Worm (Caenorhabditis elegans) whole organism, L4 larva: ENCODE measurements around the gene K11H12.1.
A peak's percentile ranks its signal among the peaks of the same experiment; 100 is the strongest.

ENCODE experiments used
- D1046.2 ChIP-seq: fragments of 200-800 bp; sonication (Bioruptor generic); IDR thresholded peaks from 2 replicates; pipeline ENCODE4 v1.3.6; 2022; ENCODE audit warnings: missing genetic modification characterization, missing compliant biosample characterization
- F26F4.8 ChIP-seq: fragments of 200-800 bp; sonication (Bioruptor generic); conservative IDR thresholded peaks from 2 replicates; pipeline ENCODE4 v1.3.6; 2022; ENCODE audit warnings: missing genetic modification characterization, missing compliant biosample characterization
- T26A8.4 ChIP-seq: fragments of 200-800 bp; sonication (Bioruptor generic); IDR thresholded peaks from 2 replicates; pipeline ENCODE4 v1.3.6; 2022; ENCODE audit warnings: missing genetic modification characterization, missing compliant biosample characterization
- aha-1 ChIP-seq: fragments of 150-350 bp; peaks from one replicate; lab custom pipeline; 2014; ENCODE audit warnings: missing biosample characterization, missing genetic modification characterization
- aly-2 ChIP-seq: sonication (generic microtip); optimal IDR thresholded peaks from 2 replicates; lab custom pipeline; 2018; ENCODE audit warnings: missing biosample characterization, missing genetic modification characterization
- ceh-28 ChIP-seq: fragments of 150-350 bp; optimal IDR thresholded peaks from 2 replicates; lab custom pipeline; 2014; ENCODE audit warnings: missing biosample characterization, missing genetic modification reagents, missing genetic modification characterization
- ceh-44 ChIP-seq: fragments of 200-800 bp; sonication (Bioruptor generic); IDR thresholded peaks from 2 replicates; pipeline ENCODE4 v1.3.6; 2022; ENCODE audit warnings: missing genetic modification reagents, missing genetic modification characterization, missing compliant biosample characterization
- ceh-62 ChIP-seq: sonication (generic microtip); optimal IDR thresholded peaks from 2 replicates; lab custom pipeline; 2017; ENCODE audit warnings: missing biosample characterization, missing genetic modification characterization
- ces-1 ChIP-seq: fragments of 150-350 bp; sonication (generic microtip); optimal IDR thresholded peaks from 4 replicates; lab custom pipeline; 2014; ENCODE audit warnings: missing biosample characterization, missing genetic modification reagents, missing genetic modification characterization
- cey-2 ChIP-seq: sonication (generic microtip); optimal IDR thresholded peaks from 3 replicates; lab custom pipeline; 2017; ENCODE audit warnings: missing genetic modification characterization, mild to moderate bottlenecking, missing compliant biosample characterization, antibody characterized with exemption, borderline replicate concordance; ENCODE audit not compliant: insufficient read depth
- daf-16 ChIP-seq, 3 experiments: sonication (generic microtip); optimal IDR thresholded peaks; 2 replicates each; lab custom pipeline; 2016 to 2017; ENCODE audit warnings: missing genetic modification characterization in 3 of 3, missing genetic modification reagents in 3 of 3, mild to moderate bottlenecking in 2 of 3, missing compliant biosample characterization in 2 of 3, missing biosample characterization in 1 of 3, moderate library complexity in 1 of 3
- dmd-6 ChIP-seq: fragments of 200-800 bp; sonication (Bioruptor generic); IDR thresholded peaks from 2 replicates; pipeline ENCODE4 v1.3.6; 2022; ENCODE audit warnings: missing genetic modification reagents, missing genetic modification characterization, missing compliant biosample characterization
- duxl-1 ChIP-seq: sonication (generic microtip); optimal IDR thresholded peaks from 2 replicates; lab custom pipeline; 2016; ENCODE audit warnings: mild to moderate bottlenecking, missing genetic modification characterization, moderate library complexity, missing compliant biosample characterization; ENCODE audit not compliant: poor library complexity
- gei-8 ChIP-seq: fragments of 200-800 bp; sonication (Bioruptor generic); optimal IDR thresholded peaks from 2 replicates; lab custom pipeline; 2018; ENCODE audit warnings: mild to moderate bottlenecking, missing genetic modification characterization, missing compliant biosample characterization
- hlh-11 ChIP-seq: fragments of 200-800 bp; sonication (Bioruptor generic); optimal IDR thresholded peaks from 2 replicates; lab custom pipeline; 2018; ENCODE audit warnings: mild to moderate bottlenecking, missing genetic modification characterization, missing compliant biosample characterization
- hlh-30 ChIP-seq: sonication (generic microtip); optimal IDR thresholded peaks from 2 replicates; lab custom pipeline; 2017; ENCODE audit warnings: antibody characterized with exemption, mild to moderate bottlenecking, missing genetic modification characterization, missing compliant biosample characterization; ENCODE audit not compliant: insufficient read depth
- hmg-1.1 ChIP-seq: fragments of 200-800 bp; sonication (Bioruptor generic); IDR thresholded peaks from 2 replicates; pipeline ENCODE4 v1.3.6; 2022; ENCODE audit warnings: missing genetic modification reagents, missing genetic modification characterization, missing compliant biosample characterization
- lim-7 ChIP-seq: fragments of 200-800 bp; sonication (Bioruptor generic); IDR thresholded peaks from 2 replicates; pipeline ENCODE4 v1.3.6; 2022; ENCODE audit warnings: missing genetic modification characterization, missing compliant biosample characterization
- lin-1 ChIP-seq: fragments of 200-800 bp; sonication (Bioruptor generic); IDR thresholded peaks from 2 replicates; pipeline ENCODE4 v1.3.6; 2022; ENCODE audit warnings: missing genetic modification reagents, missing genetic modification characterization, missing compliant biosample characterization
- lin-13 ChIP-seq: fragments of 150-350 bp; optimal IDR thresholded peaks from 2 replicates; lab custom pipeline; 2014; ENCODE audit warnings: missing biosample characterization, missing genetic modification reagents, missing genetic modification characterization
- lin-15B ChIP-seq: fragments of 150-350 bp; sonication (generic microtip); optimal IDR thresholded peaks from 3 replicates; lab custom pipeline; 2014; ENCODE audit warnings: missing biosample characterization, missing genetic modification characterization
- lin-29 ChIP-seq: fragments of 200-800 bp; sonication (Bioruptor generic); IDR thresholded peaks from 2 replicates; pipeline ENCODE4 v1.3.6; 2022; ENCODE audit warnings: missing genetic modification reagents, missing genetic modification characterization, missing compliant biosample characterization
- madf-9 ChIP-seq: fragments of 200-800 bp; sonication (Bioruptor generic); conservative IDR thresholded peaks from 2 replicates; pipeline ENCODE4 v1.3.6; 2022; ENCODE audit warnings: missing genetic modification reagents, missing genetic modification characterization, missing compliant biosample characterization
- mdl-1 ChIP-seq, 2 experiments: fragments of 150-350 bp in 1 of 2; sonication (generic microtip) in 1 of 2; optimal IDR thresholded peaks; 2 replicates each; lab custom pipeline; 2014 to 2017; ENCODE audit warnings: missing biosample characterization in 2 of 2, missing genetic modification characterization in 2 of 2
- mes-2 ChIP-seq: sonication (generic microtip); optimal IDR thresholded peaks from 2 replicates; lab custom pipeline; 2016; ENCODE audit warnings: missing genotype, mild to moderate bottlenecking, missing genetic modification characterization, missing compliant biosample characterization; ENCODE audit not compliant: poor library complexity, severe bottlenecking
- mxl-3 ChIP-seq: fragments of 200-800 bp; sonication (Bioruptor generic); optimal IDR thresholded peaks from 2 replicates; lab custom pipeline; 2018; ENCODE audit warnings: mild to moderate bottlenecking, missing genetic modification characterization, missing compliant biosample characterization
- nhr-10 ChIP-seq: fragments of 150-350 bp; optimal IDR thresholded peaks from 2 replicates; lab custom pipeline; 2014; ENCODE audit warnings: missing biosample characterization, missing genetic modification characterization
- nhr-237 ChIP-seq: sonication (generic microtip); optimal IDR thresholded peaks from 2 replicates; lab custom pipeline; 2017; ENCODE audit warnings: missing biosample characterization, missing genetic modification characterization
- nhr-25 ChIP-seq: sonication (generic microtip); optimal IDR thresholded peaks from 2 replicates; lab custom pipeline; 2017; ENCODE audit warnings: missing genetic modification characterization, mild to moderate bottlenecking, missing compliant biosample characterization, antibody characterized with exemption, moderate library complexity, borderline replicate concordance; ENCODE audit not compliant: insufficient read depth
- nhr-28 ChIP-seq: fragments of 150-350 bp; optimal IDR thresholded peaks from 2 replicates; lab custom pipeline; 2014; ENCODE audit warnings: missing biosample characterization, missing genetic modification characterization
- nhr-48 ChIP-seq: sonication (generic microtip); optimal IDR thresholded peaks from 2 replicates; lab custom pipeline; 2016; ENCODE audit warnings: mild to moderate bottlenecking, missing genetic modification characterization, missing compliant biosample characterization
- pha-4 ChIP-seq, 2 experiments: fragments of 150-350 bp in 1 of 2; fragments of 200-800 bp in 1 of 2; sonication (Bioruptor generic) in 1 of 2; IDR thresholded peaks in 1 of 2; optimal IDR thresholded peaks in 1 of 2; 2 replicates each; pipeline versions ENCODE4 v1.3.6 to Lab custom; 2014 to 2022; ENCODE audit warnings: missing genetic modification characterization in 2 of 2, missing genetic modification reagents in 2 of 2, missing biosample characterization in 1 of 2, missing compliant biosample characterization in 1 of 2
- php-3 ChIP-seq: fragments of 200-800 bp; sonication (Bioruptor generic); IDR thresholded peaks from 2 replicates; pipeline ENCODE4 v1.3.6; 2022; ENCODE audit warnings: missing genetic modification reagents, missing genetic modification characterization, missing compliant biosample characterization
- skn-1 ChIP-seq: fragments of 150-350 bp; optimal IDR thresholded peaks from 2 replicates; lab custom pipeline; 2014; ENCODE audit warnings: missing biosample characterization, missing genetic modification characterization
- snpc-4 ChIP-seq: fragments of 150-350 bp; optimal IDR thresholded peaks from 2 replicates; lab custom pipeline; 2014; ENCODE audit warnings: missing biosample characterization, missing genetic modification characterization
- tag-97 ChIP-seq: fragments of 200-800 bp; sonication (Bioruptor generic); IDR thresholded peaks from 2 replicates; pipeline ENCODE4 v1.3.6; 2022; ENCODE audit warnings: missing genetic modification characterization, missing compliant biosample characterization
- unc-62 ChIP-seq, 3 experiments: fragments of 150-350 bp in 1 of 3; sonication (generic microtip); optimal IDR thresholded peaks in 2 of 3; peaks in 1 of 3; 1 replicate in 1 of 3; 2 replicates in 2 of 3; lab custom pipeline; 2014 to 2017; ENCODE audit warnings: missing biosample characterization in 3 of 3, missing genetic modification characterization in 3 of 3, missing genetic modification reagents in 3 of 3, missing genotype in 1 of 3
- zag-1 ChIP-seq: fragments of 150-350 bp; optimal IDR thresholded peaks from 2 replicates; lab custom pipeline; 2014; ENCODE audit warnings: missing biosample characterization, missing genetic modification characterization
- zfp-2 ChIP-seq: sonication (generic microtip); optimal IDR thresholded peaks from 2 replicates; lab custom pipeline; 2016; ENCODE audit warnings: mild to moderate bottlenecking, missing genetic modification characterization, missing compliant biosample characterization
- zfp-3 ChIP-seq: fragments of 200-800 bp; sonication (Bioruptor generic); conservative IDR thresholded peaks from 2 replicates; pipeline ENCODE4 v1.3.6; 2022; ENCODE audit warnings: missing genetic modification reagents, missing genetic modification characterization, missing compliant biosample characterization
- ztf-11 ChIP-seq: fragments of 150-350 bp; optimal IDR thresholded peaks from 2 replicates; lab custom pipeline; 2014; ENCODE audit warnings: missing biosample characterization, missing genetic modification characterization

K11H12.1 gene

DNA sequence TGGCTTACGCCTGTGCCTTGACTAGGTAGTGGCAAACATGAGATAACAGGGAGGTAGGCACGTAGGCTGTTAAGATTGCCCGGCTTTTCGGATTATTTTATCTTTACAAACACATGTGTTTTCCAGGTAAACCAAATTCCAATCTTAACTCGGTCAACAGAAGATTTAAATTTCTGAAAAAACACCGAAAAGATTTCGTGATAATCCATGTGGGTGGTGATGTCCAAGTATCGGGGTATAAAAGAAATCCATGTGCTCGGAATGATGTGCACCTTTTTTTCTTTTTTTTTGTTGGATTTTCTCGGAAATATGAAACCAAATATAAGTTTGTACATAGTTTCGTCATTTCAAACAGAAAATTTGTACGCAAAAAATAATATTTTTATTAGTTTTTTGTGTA lies 9.7 kb downstream of the K11H12.1 start:
- TF ChIP-seq gei-8 (GFP tag; lab: Kevin White, UChicago), result no peak
- no peak for TF ChIP-seq lim-7 (GFP tag; lab: Robert Waterston, UW)
- no peak for TF ChIP-seq ces-1 (GFP tag; lab: Kevin White, UChicago)
- TF ChIP-seq hmg-1.1, result no peak
- TF ChIP-seq ceh-62, result no peak
- no peak for TF ChIP-seq nhr-48 (tag; lab: Kevin White, UChicago)
- no peak for TF ChIP-seq duxl-1 (tag; lab: Kevin White, UChicago)
- TF ChIP-seq cey-2 (tag; lab: Kevin White, UChicago), result no peak
- no peak for TF ChIP-seq ztf-11 (tag; lab: Kevin White, UChicago)
- TF ChIP-seq, all 104 proteins: peak for 0

DNA sequence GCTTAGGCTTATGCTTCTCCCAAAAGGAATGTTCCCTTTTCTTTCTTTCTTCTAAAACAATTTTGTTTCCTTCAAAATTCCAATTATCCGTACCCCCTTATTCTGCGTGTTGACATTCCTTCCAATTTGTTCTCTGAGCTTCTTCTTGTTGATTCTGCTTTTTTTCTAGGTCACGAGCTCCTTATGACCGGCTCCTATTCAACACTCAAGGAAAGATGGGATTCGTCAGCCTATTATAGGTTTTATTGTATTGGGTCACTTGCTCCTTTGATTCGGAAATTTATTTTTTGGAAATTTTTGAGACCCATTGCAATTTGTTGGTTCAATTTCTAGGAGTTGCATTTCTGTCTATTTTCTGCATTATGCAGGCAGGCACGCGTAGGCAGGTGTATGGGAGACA lies 14.1 kb downstream of the K11H12.1 start:
- TF ChIP-seq unc-62 (GFP tag; optimal IDR thresholded peaks at IDR 0.05 in 1 of 2; lab: Kevin White, UChicago), result peak in 1 of 2 experiments; percentile 42
- no peak for TF ChIP-seq unc-62 (tag; optimal IDR thresholded peaks at IDR 0.05; lab: Kevin White, UChicago)
- TF ChIP-seq D1046.2 (GFP tag; lab: Robert Waterston, UW), result no peak
- peak; percentile 72 for TF ChIP-seq aha-1 (tag; lab: Kevin White, UChicago)

DNA sequence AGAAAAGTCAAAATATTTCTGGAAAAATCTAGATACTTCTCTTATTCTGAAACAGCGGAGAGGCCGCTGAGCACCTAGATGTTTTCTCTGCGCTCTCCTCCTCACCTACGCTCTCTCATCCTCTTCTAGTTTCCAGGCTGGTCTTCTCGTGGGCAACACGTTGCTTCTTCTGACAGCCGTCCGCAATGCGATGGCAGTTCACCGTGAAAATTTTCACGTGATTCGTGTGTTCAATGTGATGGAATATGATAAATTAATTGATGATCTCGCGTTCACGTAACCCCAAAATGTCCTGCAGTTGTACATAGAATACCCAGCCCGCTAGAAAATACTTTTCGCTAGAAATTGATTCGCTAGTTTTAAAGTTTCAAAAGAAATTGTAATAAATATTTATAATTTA lies 19.7 kb downstream of the K11H12.1 start:
- TF ChIP-seq snpc-4 (tag; lab: Kevin White, UChicago) (no peak), nhr-48 (tag; lab: Kevin White, UChicago) (peak; percentile 60), hlh-30 (peak; percentile 65), dmd-6 (peak; percentile 36; the same call in 1 of the 2 replicates), lin-1 (no peak), mxl-3 (peak; percentile 70), lin-13 (GFP tag; lab: Kevin White, UChicago) (no peak)

DNA sequence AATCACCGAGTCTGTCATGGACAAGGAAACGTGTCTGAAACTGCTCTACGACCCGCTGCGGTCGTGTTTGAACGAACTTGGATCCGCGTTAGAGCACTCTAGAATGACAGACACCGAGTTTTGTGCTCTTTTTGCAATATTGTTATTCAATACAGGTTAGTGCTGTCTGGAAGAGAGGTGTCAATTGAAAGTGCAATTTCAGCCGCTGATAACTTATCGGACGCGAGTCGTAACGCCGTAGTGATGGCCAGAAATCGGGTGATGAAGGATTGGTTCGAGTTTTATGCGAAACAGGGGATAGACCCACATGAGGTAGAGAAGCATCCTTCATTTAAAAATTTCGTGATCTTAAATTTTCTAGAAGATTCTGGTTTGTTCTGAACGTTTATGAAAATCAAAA lies 21.4 kb downstream of the K11H12.1 start:
- no peak for TF ChIP-seq aly-2
- TF ChIP-seq lin-29 (GFP tag; lab: Robert Waterston, UW), result no peak
- TF ChIP-seq zfp-3 (GFP tag; lab: Robert Waterston, UW), result no peak
- no peak for TF ChIP-seq ceh-44 (GFP tag; lab: Robert Waterston, UW)
- no peak for TF ChIP-seq php-3 (GFP tag; lab: Robert Waterston, UW)
- TF ChIP-seq lin-15B (tag; lab: Kevin White, UChicago), result no peak
- TF ChIP-seq D1046.2 (GFP tag; lab: Robert Waterston, UW), result 0 out of 2 replicates have a peak, but pooled peaks have one; percentile 23
- TF ChIP-seq ceh-28 (tag; lab: Kevin White, UChicago), result no peak
- no peak for TF ChIP-seq snpc-4 (tag; lab: Kevin White, UChicago)
- no peak for TF ChIP-seq zfp-2 (tag; lab: Kevin White, UChicago)
- no peak for TF ChIP-seq zag-1 (tag; lab: Kevin White, UChicago)
- no peak for TF ChIP-seq pha-4 (GFP tag; IDR thresholded peaks at IDR 0.05; lab: Robert Waterston, UW)
- TF ChIP-seq pha-4 (tag; optimal IDR thresholded peaks at IDR 0.05; lab: Kevin White, UChicago), result no peak
- TF ChIP-seq duxl-1 (tag; lab: Kevin White, UChicago), result no peak
- peak; percentile 74 for TF ChIP-seq dmd-6
- no peak for TF ChIP-seq lin-13 (GFP tag; lab: Kevin White, UChicago)
- TF ChIP-seq madf-9 (GFP tag; lab: Robert Waterston, UW), result 0 out of 2 replicates have a peak, but pooled peaks have one; percentile 13
- TF ChIP-seq nhr-28, result no peak
- no peak for TF ChIP-seq nhr-25 (tag; lab: Kevin White, UChicago)
- no peak for TF ChIP-seq skn-1 (tag; lab: Kevin White, UChicago)
- no peak for TF ChIP-seq T26A8.4
- TF ChIP-seq tag-97 (GFP tag; lab: Robert Waterston, UW), result no peak
- TF ChIP-seq hlh-11 (tag; lab: Kevin White, UChicago), result peak; percentile 20
- TF ChIP-seq daf-16 (GFP tag; optimal IDR thresholded peaks at IDR 0.05; lab: Kevin White, UChicago), result no peak
- peak; percentile 42 for TF ChIP-seq daf-16 (tag; optimal IDR thresholded peaks at IDR 0.05; lab: Kevin White, UChicago)
- TF ChIP-seq F26F4.8 (GFP tag; lab: Robert Waterston, UW), result no peak
- TF ChIP-seq nhr-237 (tag; lab: Kevin White, UChicago), result no peak
- TF ChIP-seq mdl-1 (tag; optimal IDR thresholded peaks at IDR 0.05; lab: Kevin White, UChicago), result no peak
- no peak for TF ChIP-seq mes-2 (tag; lab: Kevin White, UChicago)
- TF ChIP-seq nhr-10 (tag; lab: Kevin White, UChicago), result no peak
